Fruit fly (Drosophila melanogaster) whole organism, embryonic: ENCODE data around the gene CG14054.

Source experiments
- Abd-B ChIP-seq: fragments of 200-800 bp; sonication (Bioruptor generic); optimal IDR thresholded peaks from 2 replicates; lab custom pipeline; 2018; ENCODE audit warnings: missing biosample characterization, mild to moderate bottlenecking, missing genetic modification characterization, moderate library complexity
- Atf-2 ChIP-seq: fragments of 200-800 bp; sonication (Bioruptor generic); optimal IDR thresholded peaks from 2 replicates; lab custom pipeline; 2016; ENCODE audit warnings: missing biosample characterization, missing genetic modification characterization
- CG10462 ChIP-seq: fragments of 200-800 bp; sonication (Bioruptor generic); optimal IDR thresholded peaks from 2 replicates; lab custom pipeline; 2016; ENCODE audit warnings: missing biosample characterization, missing genetic modification characterization
- CG10979 ChIP-seq: fragments of 200-800 bp; sonication (Bioruptor generic); optimal IDR thresholded peaks from 2 replicates; lab custom pipeline; 2018; ENCODE audit warnings: missing biosample characterization, mild to moderate bottlenecking, missing genetic modification characterization, moderate library complexity
- CG11398 ChIP-seq: fragments of 200-800 bp; sonication (Bioruptor generic); optimal IDR thresholded peaks from 2 replicates; lab custom pipeline; 2016; ENCODE audit warnings: missing biosample characterization, missing genetic modification characterization
- CG11560 ChIP-seq: fragments of 200-800 bp; sonication (Bioruptor generic); IDR thresholded peaks from 3 replicates; pipeline ENCODE4 v1.3.6; 2022; ENCODE audit warnings: missing biosample characterization, missing genetic modification characterization
- CG11696 ChIP-seq: fragments of 200-800 bp; sonication (Bioruptor generic); IDR thresholded peaks from 2 replicates; pipeline ENCODE4 v1.3.6; 2022; ENCODE audit warnings: missing biosample characterization, missing genetic modification characterization
- CG13424 ChIP-seq: fragments of 200-800 bp; sonication (Bioruptor generic); optimal IDR thresholded peaks from 2 replicates; lab custom pipeline; 2019; ENCODE audit warnings: missing biosample characterization, mild to moderate bottlenecking, missing genetic modification characterization, moderate library complexity
- CG15601 ChIP-seq: fragments of 200-800 bp; sonication (Bioruptor generic); optimal IDR thresholded peaks from 3 replicates; lab custom pipeline; 2019; ENCODE audit warnings: missing biosample characterization, mild to moderate bottlenecking, missing genetic modification characterization, moderate library complexity
- CG1602 ChIP-seq: fragments of 200-800 bp; sonication (Bioruptor generic); optimal IDR thresholded peaks from 3 replicates; lab custom pipeline; 2016; ENCODE audit warnings: missing biosample characterization, missing genetic modification characterization
- CG17385 ChIP-seq: fragments of 200-800 bp; sonication (Bioruptor generic); optimal IDR thresholded peaks from 3 replicates; lab custom pipeline; 2018; ENCODE audit warnings: missing biosample characterization, mild to moderate bottlenecking, missing genetic modification characterization
- CG2875 ChIP-seq: fragments of 200-800 bp; sonication (Bioruptor generic); optimal IDR thresholded peaks from 2 replicates; lab custom pipeline; 2017; ENCODE audit warnings: missing biosample characterization, mild to moderate bottlenecking, missing genetic modification characterization, missing genetic modification reagents
- CG3726 ChIP-seq: fragments of 200-800 bp; sonication (Bioruptor generic); IDR thresholded peaks from 3 replicates; pipeline ENCODE4, ENCODE4 v1.3.6; 2022; ENCODE audit warnings: missing biosample characterization, missing genetic modification characterization
- CG8281 ChIP-seq: fragments of 200-800 bp; sonication (Bioruptor generic); optimal IDR thresholded peaks from 2 replicates; lab custom pipeline; 2018; ENCODE audit warnings: missing biosample characterization, mild to moderate bottlenecking, missing genetic modification characterization, moderate library complexity
- CG8290 ChIP-seq, 3 experiments: fragments of 200-800 bp; sonication (Bioruptor generic); optimal IDR thresholded peaks; 2 replicates each; lab custom pipeline; 2016 to 2019; ENCODE audit warnings: missing biosample characterization in 3 of 3, missing genetic modification characterization in 3 of 3, mild to moderate bottlenecking in 2 of 3, moderate library complexity in 1 of 3
- CG9215 ChIP-seq: fragments of 200-800 bp; sonication (Bioruptor generic); IDR thresholded peaks from 2 replicates; pipeline ENCODE4 v1.3.6; 2022; ENCODE audit warnings: missing biosample characterization, missing genetic modification characterization
- CG9817 ChIP-seq: fragments of 200-800 bp; sonication (Bioruptor generic); optimal IDR thresholded peaks from 2 replicates; lab custom pipeline; 2018; ENCODE audit warnings: missing biosample characterization, mild to moderate bottlenecking, missing genetic modification characterization, moderate library complexity
- Dip2 ChIP-seq: fragments of 200-800 bp; sonication (Bioruptor generic); IDR thresholded peaks from 2 replicates; pipeline ENCODE4 v1.3.6; 2022; ENCODE audit warnings: missing biosample characterization, missing genetic modification characterization
- E2f1 ChIP-seq: fragments of 200-800 bp; sonication (Bioruptor generic); IDR thresholded peaks from 2 replicates; pipeline ENCODE4 v1.3.6; 2022; ENCODE audit warnings: missing biosample characterization, missing genetic modification characterization
- Hmr ChIP-seq: fragments of 200-800 bp; sonication (Bioruptor generic); optimal IDR thresholded peaks from 3 replicates; lab custom pipeline; 2017; ENCODE audit warnings: mild to moderate bottlenecking, missing biosample characterization, missing genetic modification reagents, missing genetic modification characterization
- Meics ChIP-seq: fragments of 200-800 bp; sonication (Bioruptor generic); optimal IDR thresholded peaks from 2 replicates; lab custom pipeline; 2017; ENCODE audit warnings: missing biosample characterization, mild to moderate bottlenecking, missing genetic modification characterization
- Nf-YB ChIP-seq: fragments of 200-800 bp; sonication (Bioruptor generic); optimal IDR thresholded peaks from 3 replicates; lab custom pipeline; 2019; ENCODE audit warnings: missing biosample characterization, mild to moderate bottlenecking, missing genetic modification characterization, moderate library complexity
- NfI ChIP-seq: fragments of 200-800 bp; sonication (Bioruptor generic); optimal IDR thresholded peaks from 3 replicates; lab custom pipeline; 2018; ENCODE audit warnings: missing biosample characterization, mild to moderate bottlenecking, missing genetic modification characterization, moderate library complexity
- Optix ChIP-seq: fragments of 200-800 bp; sonication (Bioruptor generic); IDR thresholded peaks from 3 replicates; pipeline ENCODE4 v1.3.6; 2022; ENCODE audit warnings: missing biosample characterization, missing genetic modification characterization
- Rx ChIP-seq: fragments of 200-800 bp; sonication (Bioruptor generic); IDR thresholded peaks from 2 replicates; pipeline ENCODE4 v1.3.6; 2022; ENCODE audit warnings: missing biosample characterization, missing genetic modification characterization
- Scr ChIP-seq: fragments of 200-800 bp; sonication (Bioruptor generic); IDR thresholded peaks from 2 replicates; pipeline ENCODE4 v1.3.6; 2022; ENCODE audit warnings: missing biosample characterization, missing genetic modification characterization; ENCODE audit not compliant: partially characterized antibody
- Ssrp ChIP-seq: fragments of 200-800 bp; sonication (Bioruptor generic); optimal IDR thresholded peaks from 2 replicates; lab custom pipeline; 2018; ENCODE audit warnings: missing biosample characterization, mild to moderate bottlenecking, missing genetic modification characterization, moderate library complexity
- Trl ChIP-seq, 3 experiments: fragments of >200 bp in 2 of 3; fragments of 200-800 bp in 1 of 3; sonication (Bioruptor generic) in 1 of 3; optimal IDR thresholded peaks; 2 replicates in 1 of 3; 3 replicates in 2 of 3; lab custom pipeline; 2016 to 2017; ENCODE audit warnings: missing biosample characterization in 1 of 3, missing genetic modification characterization in 1 of 3
- caup ChIP-seq: fragments of 200-800 bp; sonication (Bioruptor generic); optimal IDR thresholded peaks from 3 replicates; lab custom pipeline; 2017; ENCODE audit warnings: missing biosample characterization, mild to moderate bottlenecking, missing genetic modification characterization, moderate library complexity; ENCODE audit not compliant: severe bottlenecking
- cg ChIP-seq: fragments of 200-800 bp; sonication (Bioruptor generic); optimal IDR thresholded peaks from 3 replicates; lab custom pipeline; 2019; ENCODE audit warnings: missing biosample characterization, mild to moderate bottlenecking, missing genetic modification characterization, moderate library complexity
- ci ChIP-seq: fragments of 200-800 bp; sonication (Bioruptor generic); IDR thresholded peaks from 3 replicates; pipeline ENCODE4 v1.3.6; 2022; ENCODE audit warnings: missing biosample characterization, missing genetic modification characterization
- dm ChIP-seq: fragments of 200-800 bp; sonication (Bioruptor generic); optimal IDR thresholded peaks from 3 replicates; lab custom pipeline; 2016; ENCODE audit warnings: missing biosample characterization, missing genetic modification characterization
- dmrt11E ChIP-seq: fragments of 200-800 bp; sonication (Bioruptor generic); optimal IDR thresholded peaks from 3 replicates; lab custom pipeline; 2018; ENCODE audit warnings: missing biosample characterization, mild to moderate bottlenecking, missing genetic modification characterization, moderate library complexity
- dpn ChIP-seq, 2 experiments: fragments of 200-800 bp; sonication (Bioruptor generic); optimal IDR thresholded peaks; 3 replicates each; lab custom pipeline; 2016; ENCODE audit warnings: missing biosample characterization in 2 of 2, missing genetic modification characterization in 2 of 2
- dysf ChIP-seq: fragments of 200-800 bp; sonication (Bioruptor generic); IDR thresholded peaks from 3 replicates; pipeline ENCODE4 v1.3.6; 2022; ENCODE audit warnings: missing biosample characterization, missing genetic modification characterization
- esg ChIP-seq: fragments of 200-800 bp; sonication (Bioruptor generic); conservative IDR thresholded peaks from 2 replicates; pipeline ENCODE4 v1.3.6; 2022; ENCODE audit warnings: missing biosample characterization, missing genetic modification characterization
- ewg ChIP-seq: fragments of 200-800 bp; sonication (Bioruptor generic); optimal IDR thresholded peaks from 3 replicates; lab custom pipeline; 2017; ENCODE audit warnings: mild to moderate bottlenecking, missing biosample characterization, missing genetic modification reagents, missing genetic modification characterization
- kni ChIP-seq: fragments of 200-800 bp; sonication (Bioruptor generic); optimal IDR thresholded peaks from 3 replicates; lab custom pipeline; 2017; ENCODE audit warnings: mild to moderate bottlenecking, missing biosample characterization, missing genetic modification reagents, missing genetic modification characterization
- prd ChIP-seq, 3 experiments: fragments of >200 bp in 2 of 3; fragments of 200-800 bp in 1 of 3; sonication (Bioruptor generic) in 1 of 3; optimal IDR thresholded peaks in 2 of 3; IDR thresholded peaks in 1 of 3; 2 replicates in 2 of 3; 3 replicates in 1 of 3; pipeline versions ENCODE4 v1.3.6 to Lab custom; 2017 to 2022; ENCODE audit warnings: missing biosample characterization in 1 of 3, missing genetic modification characterization in 1 of 3
- psq ChIP-seq: fragments of 200-800 bp; sonication (Bioruptor generic); optimal IDR thresholded peaks from 2 replicates; lab custom pipeline; 2017; ENCODE audit warnings: missing biosample characterization, missing genetic modification characterization
- pum ChIP-seq: fragments of 200-800 bp; sonication (Bioruptor generic); optimal IDR thresholded peaks from 2 replicates; lab custom pipeline; 2016; ENCODE audit warnings: missing biosample characterization, missing genetic modification characterization
- repo ChIP-seq: fragments of 200-800 bp; sonication (Bioruptor generic); optimal IDR thresholded peaks from 2 replicates; lab custom pipeline; 2016; ENCODE audit warnings: missing biosample characterization, missing genetic modification characterization
- schlank ChIP-seq: fragments of 200-800 bp; sonication (Bioruptor generic); optimal IDR thresholded peaks from 2 replicates; lab custom pipeline; 2018; ENCODE audit warnings: missing biosample characterization, mild to moderate bottlenecking, missing genetic modification characterization
- sob ChIP-seq: fragments of 200-800 bp; sonication (Bioruptor generic); IDR thresholded peaks from 2 replicates; pipeline ENCODE4 v1.3.6; 2022; ENCODE audit warnings: missing biosample characterization, missing genetic modification characterization
- stwl ChIP-seq: fragments of 200-800 bp; sonication (Bioruptor generic); optimal IDR thresholded peaks from 3 replicates; lab custom pipeline; 2018; ENCODE audit warnings: missing biosample characterization, mild to moderate bottlenecking, missing genetic modification characterization, moderate library complexity
- tgo ChIP-seq: fragments of 200-800 bp; sonication (Bioruptor generic); IDR thresholded peaks from 3 replicates; pipeline ENCODE4 v1.3.6; 2022; ENCODE audit warnings: missing biosample characterization, missing genetic modification characterization
- unpg ChIP-seq: fragments of 200-800 bp; sonication (Bioruptor generic); optimal IDR thresholded peaks from 3 replicates; lab custom pipeline; 2018; ENCODE audit warnings: missing biosample characterization, mild to moderate bottlenecking, missing genetic modification characterization, moderate library complexity
- zfh2 ChIP-seq: fragments of 200-800 bp; sonication (Bioruptor generic); optimal IDR thresholded peaks from 2 replicates; lab custom pipeline; 2016; ENCODE audit warnings: missing biosample characterization, missing genetic modification characterization

The CG14054 gene

dm6 chrX:2087501-2087900 lies 21.3 kb upstream of the CG14054 start (continued):
- TF ChIP-seq CG8281 (tag; lab: Kevin White, UChicago) (no peak), dpn (GFP tag; optimal IDR thresholded peaks at IDR 0.05; lab: Kevin White, UChicago) (peak; percentile 24 to 70), Meics (GFP tag; lab: Kevin White, UChicago) (peak; percentile 33), cg (peak; percentile 44), dm (GFP tag; lab: Kevin White, UChicago) (peak; percentile 52), Scr (GFP tag; lab: Robert Waterston, UW) (no peak), prd (optimal IDR thresholded peaks at IDR 0.05; lab: Kevin White, UChicago) (no peak), prd (GFP tag; IDR thresholded peaks at IDR 0.05; lab: Robert Waterston, UW) (peak; percentile 82), zfh2 (GFP tag; lab: Kevin White, UChicago) (peak; percentile 6), dysf (peak; percentile 62), repo (GFP tag; lab: Kevin White, UChicago) (peak; percentile 9), CG1602 (GFP tag; lab: Kevin White, UChicago) (peak; percentile 46), Hmr (GFP tag; lab: Kevin White, UChicago) (peak; percentile 54), kni (GFP tag; lab: Kevin White, UChicago) (no peak), pum (GFP tag; lab: Kevin White, UChicago) (peak; percentile 36), tgo (peak; percentile 37; the same call in 1 of the 3 replicates), CG8290 (GFP tag; optimal IDR thresholded peaks at IDR 0.05; lab: Kevin White, UChicago) (no peak), CG8290 (tag; optimal IDR thresholded peaks at IDR 0.05; lab: Kevin White, UChicago) (peak in 1 of 2 experiments; percentile 90), schlank (tag; lab: Kevin White, UChicago) (peak; percentile 26), stwl (tag; lab: Kevin White, UChicago) (no peak), CG10462 (peak; percentile 27), CG3726 (GFP tag; lab: Robert Waterston, UW) (0 out of 3 replicates have a peak, but pooled peaks have one; percentile 37), CG9817 (peak; percentile 35), Dip2 (GFP tag; lab: Robert Waterston, UW) (no peak), CG2875 (GFP tag; lab: Kevin White, UChicago) (peak; percentile 47), CG15601 (tag; lab: Kevin White, UChicago) (peak; percentile 43), Abd-B (GFP tag; lab: Kevin White, UChicago) (peak; percentile 31), CG11398 (peak; percentile 56), Ssrp (tag; lab: Kevin White, UChicago) (peak; percentile 44), Nf-YB (GFP tag; lab: Kevin White, UChicago) (peak; percentile 36), CG11560 (tag; lab: Robert Waterston, UW) (no peak), CG10979 (tag; lab: Kevin White, UChicago) (peak; percentile 47), CG9215 (0 out of 2 replicates have a peak, but pooled peaks have one; percentile 12), unpg (GFP tag; lab: Kevin White, UChicago) (peak; percentile 60), Optix (GFP tag; lab: Robert Waterston, UW) (peak; percentile 67), Rx (GFP tag; lab: Robert Waterston, UW) (peak; percentile 58), Atf-2 (GFP tag; lab: Kevin White, UChicago) (peak; percentile 17), dmrt11E (tag; lab: Kevin White, UChicago) (peak; percentile 55), Trl (optimal IDR thresholded peaks at IDR 0.05; lab: Kevin White, UChicago) (no peak), Trl (GFP tag; optimal IDR thresholded peaks at IDR 0.05; lab: Kevin White, UChicago) (peak; percentile 44), ewg (GFP tag; lab: Kevin White, UChicago) (peak; percentile 55), NfI (peak; percentile 68), CG13424 (tag; lab: Kevin White, UChicago) (peak; percentile 47), sob (GFP tag; lab: Robert Waterston, UW) (peak; percentile 47; the same call in 1 of the 2 replicates), esg (peak; percentile 35; the same call in 1 of the 2 replicates), ci (peak; percentile 94), E2f1 (GFP tag; lab: Robert Waterston, UW) (peak; percentile 65), CG11696 (GFP tag; lab: Robert Waterston, UW) (peak; percentile 87), CG17385 (GFP tag; lab: Kevin White, UChicago) (peak; percentile 50), caup (no peak), psq (no peak)
